Worm (Caenorhabditis elegans) whole organism, midembryonic: ENCODE data around the gene Y15E3A.5.

Experiments
- T22C8.4 ChIP-seq: fragments of 200-800 bp; sonication (Bioruptor generic); IDR thresholded peaks from 2 replicates; pipeline ENCODE4 v1.3.6; 2022; ENCODE audit warnings: missing genetic modification characterization, missing compliant biosample characterization
- cog-1 ChIP-seq: sonication (generic microtip); optimal IDR thresholded peaks from 2 replicates; lab custom pipeline; 2016; ENCODE audit warnings: missing genetic modification characterization, missing compliant biosample characterization
- flt-1 ChIP-seq: fragments of 200-800 bp; sonication (Bioruptor generic); IDR thresholded peaks from 2 replicates; pipeline ENCODE4 v1.3.6; 2022; ENCODE audit warnings: missing genetic modification characterization, missing compliant biosample characterization
- klf-2 ChIP-seq: fragments of 200-800 bp; sonication (Bioruptor generic); conservative IDR thresholded peaks from 2 replicates; pipeline ENCODE4 v1.3.6; 2022; ENCODE audit warnings: missing genetic modification reagents, missing genetic modification characterization, missing compliant biosample characterization
- med-1 ChIP-seq: sonication (generic microtip); optimal IDR thresholded peaks from 2 replicates; lab custom pipeline; 2017; ENCODE audit warnings: missing genetic modification characterization, mild to moderate bottlenecking, missing compliant biosample characterization, antibody characterized with exemption, missing genetic modification reagents; ENCODE audit not compliant: insufficient read depth
- ref-1 ChIP-seq: fragments of 200-800 bp; sonication (Bioruptor generic); conservative IDR thresholded peaks from 2 replicates; pipeline ENCODE4 v1.3.6; 2022; ENCODE audit warnings: missing genetic modification reagents, missing genetic modification characterization, missing compliant biosample characterization
- tab-1 ChIP-seq: fragments of 200-800 bp; sonication (Bioruptor generic); IDR thresholded peaks from 2 replicates; pipeline ENCODE4 v1.3.6; 2022; ENCODE audit warnings: missing genetic modification characterization, missing compliant biosample characterization
- ztf-23 ChIP-seq: fragments of 200-800 bp; sonication (Bioruptor generic); IDR thresholded peaks from 2 replicates; pipeline ENCODE4 v1.3.6; 2022; ENCODE audit warnings: missing genetic modification reagents, missing genetic modification characterization, missing compliant biosample characterization
- ztf-29 ChIP-seq: fragments of 200-800 bp; sonication (Bioruptor generic); IDR thresholded peaks from 2 replicates; pipeline ENCODE4 v1.3.6; 2022; ENCODE audit warnings: missing genetic modification reagents, missing genetic modification characterization, missing compliant biosample characterization

Gene Y15E3A.5

DNA sequence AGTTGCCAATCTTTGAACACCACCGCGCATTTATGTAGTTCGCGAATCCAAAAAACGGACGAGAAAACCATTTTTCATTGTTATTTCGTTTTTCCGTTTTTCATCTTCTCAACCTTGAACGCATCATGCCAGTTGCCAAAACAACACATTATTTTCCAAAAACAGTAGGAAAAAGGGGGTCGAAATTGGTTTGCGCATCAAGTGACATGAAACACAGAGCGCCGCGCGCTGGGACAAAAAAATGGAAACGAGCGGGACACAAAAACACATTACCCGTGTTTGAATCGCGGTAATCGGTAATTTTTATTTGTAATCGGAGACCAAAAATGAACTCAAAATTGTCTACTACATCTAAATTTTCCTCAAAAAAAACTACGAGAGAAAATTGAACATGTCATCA lies 4.0 kb upstream of the Y15E3A.5 start:
- no peak for TF ChIP-seq ref-1 (GFP tag; lab: Robert Waterston, UW)
- no peak for TF ChIP-seq ztf-29 (GFP tag; lab: Robert Waterston, UW)
- TF ChIP-seq tab-1 (GFP tag; lab: Robert Waterston, UW) = no peak
- TF ChIP-seq T22C8.4 = no peak
- TF ChIP-seq med-1 (GFP tag; lab: Kevin White, UChicago) = no peak
- TF ChIP-seq klf-2 (GFP tag; lab: Robert Waterston, UW) = no peak
- TF ChIP-seq flt-1 (GFP tag; lab: Robert Waterston, UW) = no peak
- TF ChIP-seq cog-1 (tag; lab: Kevin White, UChicago) = no peak
- TF ChIP-seq ztf-23 (GFP tag; lab: Robert Waterston, UW) = no peak

DNA sequence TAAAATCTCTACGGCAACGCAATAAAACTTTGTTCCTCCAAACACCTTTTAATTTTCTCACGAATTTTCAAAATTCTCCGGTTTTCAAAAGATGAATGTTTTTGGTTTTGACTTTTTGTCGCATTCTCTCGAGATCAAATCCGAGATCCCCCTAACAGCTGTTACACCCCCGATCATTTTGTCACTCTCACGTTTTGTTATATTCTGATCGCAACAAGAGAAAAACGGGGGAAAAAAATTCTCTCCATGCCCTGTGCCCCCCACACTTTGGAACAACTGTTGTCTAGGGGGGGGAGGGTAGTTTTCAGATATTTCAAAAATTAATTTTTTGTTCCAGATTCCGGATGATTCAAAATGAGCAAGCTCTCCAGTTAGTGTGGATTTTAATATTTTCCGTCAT lies 2.2 kb upstream of the Y15E3A.5 start:
- TF ChIP-seq tab-1 (GFP tag; lab: Robert Waterston, UW) (no peak), cog-1 (tag; lab: Kevin White, UChicago) (no peak), ztf-23 (GFP tag; lab: Robert Waterston, UW) (no peak), med-1 (GFP tag; lab: Kevin White, UChicago) (no peak), ref-1 (GFP tag; lab: Robert Waterston, UW) (no peak), ztf-29 (GFP tag; lab: Robert Waterston, UW) (no peak), klf-2 (GFP tag; lab: Robert Waterston, UW) (no peak), flt-1 (GFP tag; lab: Robert Waterston, UW) (no peak), T22C8.4 (no peak)

DNA sequence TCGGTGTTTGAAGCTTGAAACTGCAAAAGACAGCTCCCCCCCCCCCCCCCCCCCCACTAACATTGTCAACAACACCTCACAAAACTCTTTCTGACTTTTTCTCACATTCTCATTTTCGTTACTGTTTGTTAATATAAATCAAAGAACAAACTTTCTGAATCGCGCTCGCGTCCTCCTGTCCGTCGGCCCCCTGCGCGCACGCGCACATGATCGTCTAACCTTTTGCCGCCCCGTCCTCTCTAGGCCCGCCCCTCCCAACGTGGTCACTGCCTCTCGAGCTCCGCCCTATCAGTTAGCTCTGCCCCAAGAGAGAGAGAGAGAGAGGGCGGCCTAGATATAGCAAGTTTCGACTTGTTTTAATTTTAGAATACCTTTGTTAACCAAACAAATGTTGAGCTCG lies 385 bp downstream of the Y15E3A.5 start:
- TF ChIP-seq ztf-23 (GFP tag; lab: Robert Waterston, UW) (0 out of 2 replicates have a peak, but pooled peaks have one; percentile 23), flt-1 (GFP tag; lab: Robert Waterston, UW) (0 out of 2 replicates have a peak, but pooled peaks have one; percentile 40), T22C8.4 (no peak)

DNA sequence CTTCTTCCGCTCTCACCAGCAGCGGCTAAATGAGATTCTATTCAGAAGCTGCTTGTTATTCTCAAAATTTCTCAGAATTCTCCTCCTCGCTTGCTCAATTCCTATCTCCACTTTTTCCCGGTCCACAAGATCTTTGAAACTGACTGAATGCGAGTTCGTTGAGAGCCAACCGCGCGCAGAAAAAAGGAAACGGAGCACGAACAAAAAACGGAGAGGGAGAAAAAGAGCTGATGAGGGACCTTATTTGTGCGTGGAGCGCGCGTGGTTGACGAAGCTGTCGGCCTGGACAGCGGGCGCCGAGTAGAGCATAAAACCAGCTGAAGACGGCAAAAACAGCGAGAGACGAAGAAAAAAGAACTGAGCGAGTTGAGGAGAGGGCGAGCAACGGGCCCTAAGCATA lies 1.7 kb downstream of the Y15E3A.5 start:
- TF ChIP-seq ref-1 (GFP tag; lab: Robert Waterston, UW) (no peak), cog-1 (tag; lab: Kevin White, UChicago) (no peak), T22C8.4 (peak; percentile 15; the same call in 1 of the 2 replicates)

DNA sequence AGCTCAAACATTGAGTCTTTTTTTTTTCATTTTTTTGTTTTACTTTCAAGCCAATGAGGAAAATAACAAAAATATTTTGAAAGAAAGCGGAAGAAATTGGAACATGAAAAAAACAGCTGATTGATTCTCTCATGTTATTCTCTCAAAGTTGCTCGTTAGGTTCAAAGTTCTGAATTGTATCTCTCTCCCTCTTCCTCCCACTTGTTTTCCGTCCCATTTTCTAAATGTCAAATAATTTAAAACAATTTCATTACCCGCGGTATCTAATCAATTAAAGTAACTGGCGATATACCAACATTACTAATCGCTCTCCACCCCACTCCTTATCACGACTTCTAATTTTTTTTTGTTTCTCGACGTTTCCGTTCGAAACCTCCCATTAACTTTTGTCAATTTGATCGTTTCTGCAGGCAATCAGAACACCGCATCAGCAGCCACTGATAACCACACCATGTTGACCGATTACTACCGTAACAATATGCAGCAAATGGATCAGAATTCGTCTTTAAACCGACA lies 2.4 kb downstream of the Y15E3A.5 start:
- no peak for TF ChIP-seq ztf-29 (GFP tag; lab: Robert Waterston, UW)

DNA sequence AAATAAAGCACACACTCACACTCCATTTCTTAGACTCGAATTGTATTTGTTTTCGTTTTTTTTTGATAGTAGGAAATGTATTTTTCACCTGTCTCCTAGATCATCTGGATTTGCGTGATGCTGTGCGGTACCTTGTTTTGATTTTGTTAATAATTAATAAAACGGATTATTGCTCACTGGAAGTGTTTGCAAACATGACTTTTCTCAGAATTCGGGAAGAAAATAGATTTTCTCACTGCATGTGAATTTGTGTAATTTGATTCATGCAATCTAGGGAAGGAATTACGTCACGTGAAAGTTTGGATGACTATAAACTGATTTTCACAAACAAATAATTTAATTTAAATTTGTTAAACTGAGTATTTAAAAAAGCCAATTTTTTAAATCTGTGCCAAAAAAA lies 3.6 kb downstream of the Y15E3A.5 start:
- TF ChIP-seq klf-2 (GFP tag; lab: Robert Waterston, UW) = no peak
- TF ChIP-seq med-1 (GFP tag; lab: Kevin White, UChicago) = no peak

DNA sequence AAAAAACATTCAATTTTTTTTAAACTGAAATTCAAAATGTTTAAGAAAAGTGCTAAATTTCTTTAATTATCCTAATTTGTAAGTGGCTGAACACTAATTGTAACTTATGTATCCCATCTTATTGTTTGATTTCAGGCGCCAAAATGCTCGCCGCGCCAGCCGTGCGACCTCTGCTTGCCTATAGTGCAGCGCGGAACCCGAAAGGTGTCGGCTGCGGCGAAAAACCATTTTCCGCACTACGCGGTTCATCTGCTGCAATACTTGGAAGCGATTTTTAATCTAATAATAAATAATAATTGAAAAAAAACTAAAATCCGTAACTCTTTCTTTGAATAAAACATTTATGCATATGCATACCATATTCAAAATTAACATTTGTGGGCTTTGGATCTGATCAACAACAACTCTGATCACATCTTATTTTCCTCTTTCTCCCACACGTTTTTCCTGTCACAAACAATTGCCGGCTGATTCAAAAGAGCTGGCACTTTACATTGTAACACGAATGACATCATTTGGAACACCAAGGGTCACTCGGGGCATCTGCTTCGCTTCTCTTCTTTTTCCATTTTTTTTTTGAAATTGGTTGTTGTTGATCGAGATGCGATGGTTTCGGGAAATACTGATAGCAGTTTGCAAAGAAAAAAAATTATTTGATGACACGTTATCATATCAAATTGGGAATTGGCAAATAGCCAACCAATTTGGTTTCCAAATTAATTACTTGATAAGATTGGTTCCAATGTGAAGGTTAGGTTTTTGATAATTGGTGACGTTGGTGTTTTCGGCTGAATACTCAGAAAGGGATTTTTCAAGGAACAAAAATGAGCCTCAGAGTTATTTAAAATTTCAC lies 5.2 kb downstream of the Y15E3A.5 start:
- TF ChIP-seq flt-1 (GFP tag; lab: Robert Waterston, UW) (0 out of 2 replicates have a peak, but pooled peaks have one; percentile 29), ref-1 (GFP tag; lab: Robert Waterston, UW) (no peak)

DNA sequence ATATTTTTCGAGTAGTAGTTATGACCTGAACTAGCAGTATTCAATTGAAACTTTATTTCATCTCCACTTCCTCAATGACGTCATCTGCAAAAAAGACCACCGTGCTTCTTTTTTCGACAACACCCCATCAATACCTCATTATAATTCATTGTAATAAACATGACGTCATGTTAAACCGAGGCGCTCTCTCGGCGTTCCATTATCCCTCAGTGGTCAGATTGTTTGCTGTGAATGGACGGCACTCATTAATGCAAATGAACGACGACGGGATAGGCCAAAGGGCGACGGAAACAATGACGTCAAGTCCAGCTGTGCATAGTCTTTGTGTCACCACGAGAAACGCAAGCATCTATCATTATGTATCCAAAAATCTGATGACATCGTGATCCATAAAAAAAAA lies 7.3 kb downstream of the Y15E3A.5 start:
- no peak for TF ChIP-seq med-1 (GFP tag; lab: Kevin White, UChicago)
- TF ChIP-seq ztf-29 (GFP tag; lab: Robert Waterston, UW) = no peak
- peak; percentile 82 for TF ChIP-seq tab-1 (GFP tag; lab: Robert Waterston, UW)
- no peak for TF ChIP-seq klf-2 (GFP tag; lab: Robert Waterston, UW)
- no peak for TF ChIP-seq ref-1 (GFP tag; lab: Robert Waterston, UW)
- peak; percentile 90 for TF ChIP-seq cog-1 (tag; lab: Kevin White, UChicago)
- TF ChIP-seq T22C8.4 = no peak
- TF ChIP-seq flt-1 (GFP tag; lab: Robert Waterston, UW) = peak; percentile 68
- TF ChIP-seq ztf-23 (GFP tag; lab: Robert Waterston, UW) = no peak

DNA sequence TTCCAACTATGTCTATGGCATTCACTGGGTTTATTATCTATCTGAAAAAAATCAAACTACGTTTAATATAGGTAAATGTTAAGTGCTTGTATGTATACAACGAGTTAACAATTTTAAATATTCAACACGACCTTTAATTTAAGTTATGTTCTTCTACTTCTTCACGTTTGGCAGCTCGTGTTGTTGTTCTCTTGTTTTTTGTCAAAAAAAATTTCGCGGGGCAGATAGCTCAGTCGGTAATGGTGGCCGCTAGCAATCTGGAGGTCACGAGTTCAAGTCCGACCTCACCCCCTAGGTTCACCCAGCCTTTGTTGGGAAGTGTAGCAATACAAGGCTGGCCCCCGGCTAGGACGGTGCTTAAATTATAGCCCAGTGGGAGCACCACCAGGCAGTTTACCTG lies 12.5 kb downstream of the Y15E3A.5 start:
- TF ChIP-seq tab-1 (GFP tag; lab: Robert Waterston, UW) (no peak), med-1 (GFP tag; lab: Kevin White, UChicago) (no peak), ref-1 (GFP tag; lab: Robert Waterston, UW) (no peak), ztf-29 (GFP tag; lab: Robert Waterston, UW) (no peak), cog-1 (tag; lab: Kevin White, UChicago) (no peak), T22C8.4 (no peak), ztf-23 (GFP tag; lab: Robert Waterston, UW) (no peak), flt-1 (GFP tag; lab: Robert Waterston, UW) (no peak), klf-2 (GFP tag; lab: Robert Waterston, UW) (no peak)

DNA sequence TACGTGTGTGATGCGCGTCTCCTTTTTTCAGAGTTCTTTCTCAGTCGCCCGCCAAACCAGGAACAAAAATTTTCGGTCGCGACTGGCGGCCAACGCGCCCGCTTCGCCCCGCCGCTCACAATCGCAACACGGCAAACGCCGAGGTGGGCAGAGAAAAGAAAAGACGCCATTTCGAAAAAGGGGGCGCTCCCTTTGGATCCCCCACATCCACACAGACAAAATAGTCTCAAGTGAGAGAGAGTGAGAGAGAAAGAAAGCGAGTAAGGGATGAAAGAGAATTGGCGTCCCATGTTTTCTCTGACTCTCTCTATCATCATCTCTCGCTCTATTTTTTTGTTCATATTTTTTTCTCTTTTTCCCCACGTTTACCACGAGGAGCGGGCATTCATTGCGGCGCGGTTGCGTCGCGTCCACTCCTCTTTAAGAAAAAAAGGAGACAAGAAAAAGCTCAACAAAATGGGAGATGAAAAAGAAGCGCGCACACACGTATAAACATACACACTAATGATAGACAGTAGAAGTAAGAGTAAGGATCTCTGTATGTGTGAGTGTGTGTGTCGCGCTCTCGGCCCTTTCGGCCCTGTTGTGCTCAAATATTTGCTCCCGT lies 13.6 kb downstream of the Y15E3A.5 start:
- TF ChIP-seq flt-1 (GFP tag; lab: Robert Waterston, UW) = no peak
- no peak for TF ChIP-seq ref-1 (GFP tag; lab: Robert Waterston, UW)
- no peak for TF ChIP-seq tab-1 (GFP tag; lab: Robert Waterston, UW)
- TF ChIP-seq med-1 (GFP tag; lab: Kevin White, UChicago) = no peak
- no peak for TF ChIP-seq ztf-29 (GFP tag; lab: Robert Waterston, UW)
- 0 out of 2 replicates have a peak, but pooled peaks have one; percentile 19 for TF ChIP-seq ztf-23 (GFP tag; lab: Robert Waterston, UW)
- TF ChIP-seq klf-2 (GFP tag; lab: Robert Waterston, UW) = no peak
- no peak for TF ChIP-seq T22C8.4
- TF ChIP-seq cog-1 (tag; lab: Kevin White, UChicago) = peak; percentile 35
